Worm (Caenorhabditis elegans): ENCODE measurements around the gene C02F5.2.

DNA sequence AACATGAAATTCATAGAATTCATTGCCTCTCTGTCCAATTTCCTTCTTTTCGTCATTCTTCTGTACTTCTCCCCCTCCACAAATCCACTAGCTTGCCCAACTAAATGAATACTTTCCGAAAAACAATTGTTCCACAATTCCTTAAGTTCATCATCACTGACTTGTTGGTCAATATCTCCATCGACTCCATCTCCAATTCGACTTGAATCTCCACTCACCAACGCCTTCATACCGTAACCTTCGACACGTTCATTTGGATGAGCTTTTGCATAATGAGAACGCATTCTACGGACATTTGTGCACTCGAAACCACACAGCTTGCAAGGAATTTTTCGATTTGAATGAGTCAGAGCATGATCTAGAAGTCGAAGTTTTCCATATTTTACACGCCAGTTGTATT is 8.5 kb upstream of the C02F5.2 start:
- TF ChIP-seq mep-1 (tag; optimal IDR thresholded peaks at IDR 0.05) (no peak), nhr-84 (tag; optimal IDR thresholded peaks at IDR 0.05) (no peak), snpc-4 (tag; optimal IDR thresholded peaks at IDR 0.05) (no peak), tbx-2 (tag; optimal IDR thresholded peaks at IDR 0.05) (no peak), nhr-237 (tag; optimal IDR thresholded peaks at IDR 0.05) (no peak), rnt-1 (tag; optimal IDR thresholded peaks at IDR 0.05) (no peak), ets-5 (GFP tag; IDR thresholded peaks at IDR 0.05) (no peak)
